Worm (Caenorhabditis elegans): ENCODE results near the gene mdt-10.

The mdt-10 gene

DNA sequence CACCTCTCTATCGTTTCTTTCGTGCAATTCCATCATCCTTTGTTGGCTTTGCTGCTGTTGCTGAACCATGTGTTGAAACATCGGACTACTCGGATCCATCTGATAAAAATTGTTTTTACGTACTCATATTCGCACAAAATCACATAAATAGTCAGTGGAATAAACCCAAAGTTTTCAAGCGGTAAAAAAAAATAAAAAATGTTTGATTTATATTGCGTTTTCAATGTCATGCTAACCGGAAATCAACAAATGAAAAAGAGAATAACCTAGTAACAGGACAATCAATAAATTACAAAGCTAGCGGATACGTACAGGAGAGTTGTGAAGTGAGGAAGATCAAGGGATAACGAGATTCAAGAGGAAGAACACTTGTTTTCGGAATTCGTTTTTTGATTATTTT is at the start of gene mdt-10:
mdt-10 (minus strand) TSS at position 101 of the 400 bp plus-strand sequence.
- no peak for TF ChIP-seq M03D4.4 (tag; optimal IDR thresholded peaks at IDR 0.05)
- no peak for TF ChIP-seq drap-1 (GFP tag; optimal IDR thresholded peaks at IDR 0.05)
- TF ChIP-seq unc-62 (GFP tag; optimal IDR thresholded peaks at IDR 0.05) = no peak
- TF ChIP-seq snpc-4 (tag; optimal IDR thresholded peaks at IDR 0.05) = no peak
- no peak for TF ChIP-seq ztf-11 (tag; optimal IDR thresholded peaks at IDR 0.05)
- TF ChIP-seq nhr-12 (tag; optimal IDR thresholded peaks at IDR 0.05) = no peak
- TF ChIP-seq elt-3 (tag; optimal IDR thresholded peaks at IDR 0.05) = no peak
- TF ChIP-seq nhr-237 (tag; optimal IDR thresholded peaks at IDR 0.05) = no peak
- TF ChIP-seq lsy-2 (tag; optimal IDR thresholded peaks at IDR 0.05) = no peak
- no peak for TF ChIP-seq ceh-83 (GFP tag; optimal IDR thresholded peaks at IDR 0.05)
- no peak for TF ChIP-seq zip-8 (tag; optimal IDR thresholded peaks at IDR 0.05)
- no peak for TF ChIP-seq cnd-1 (tag; optimal IDR thresholded peaks at IDR 0.05)
- no peak for TF ChIP-seq ceh-43 (GFP tag; optimal IDR thresholded peaks at IDR 0.05)
- no peak for TF ChIP-seq pha-4 (tag; optimal IDR thresholded peaks at IDR 0.05)
- no peak for TF ChIP-seq lin-13 (tag; optimal IDR thresholded peaks at IDR 0.05)
- TF ChIP-seq tbx-8 (GFP tag; optimal IDR thresholded peaks at IDR 0.05) = no peak
- no peak for TF ChIP-seq mab-5 (tag; optimal IDR thresholded peaks at IDR 0.05)

DNA sequence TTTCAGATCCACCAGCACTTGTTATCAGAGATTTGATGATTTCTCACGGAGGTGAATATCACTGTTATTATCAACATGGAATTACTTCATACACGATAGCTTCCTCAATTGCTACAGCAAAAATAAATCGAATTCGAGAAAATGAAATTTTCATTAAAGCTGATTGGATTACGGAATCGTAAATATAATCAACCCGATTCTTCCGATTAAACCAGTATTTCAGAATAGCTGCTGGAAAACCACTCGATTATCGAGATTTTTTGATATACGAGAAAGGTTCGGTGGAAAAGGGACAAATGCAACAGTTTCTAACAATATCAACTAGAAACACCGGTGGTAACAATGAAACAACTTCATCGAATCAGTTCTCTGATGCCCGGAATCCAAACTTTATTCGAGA is 47.1 kb upstream of the mdt-10 start:
- TF ChIP-seq mls-2 (tag; optimal IDR thresholded peaks at IDR 0.05) (no peak), blmp-1 (tag; optimal IDR thresholded peaks at IDR 0.05) (no peak), unc-39 (tag; optimal IDR thresholded peaks at IDR 0.05) (no peak), sptf-1 (tag; optimal IDR thresholded peaks at IDR 0.05) (no peak), mep-1 (tag; optimal IDR thresholded peaks at IDR 0.05) (no peak), ceh-83 (GFP tag; optimal IDR thresholded peaks at IDR 0.05) (no peak), nhr-76 (tag; optimal IDR thresholded peaks at IDR 0.05) (no peak), zip-8 (tag; optimal IDR thresholded peaks at IDR 0.05) (no peak), ces-1 (GFP tag; optimal IDR thresholded peaks at IDR 0.05) (no peak), cnd-1 (tag; optimal IDR thresholded peaks at IDR 0.05) (no peak), lin-13 (tag; optimal IDR thresholded peaks at IDR 0.05) (no peak), ceh-43 (GFP tag; optimal IDR thresholded peaks at IDR 0.05) (no peak), ztf-11 (tag; optimal IDR thresholded peaks at IDR 0.05) (no peak), flh-1 (GFP tag; optimal IDR thresholded peaks at IDR 0.05) (no peak)

DNA sequence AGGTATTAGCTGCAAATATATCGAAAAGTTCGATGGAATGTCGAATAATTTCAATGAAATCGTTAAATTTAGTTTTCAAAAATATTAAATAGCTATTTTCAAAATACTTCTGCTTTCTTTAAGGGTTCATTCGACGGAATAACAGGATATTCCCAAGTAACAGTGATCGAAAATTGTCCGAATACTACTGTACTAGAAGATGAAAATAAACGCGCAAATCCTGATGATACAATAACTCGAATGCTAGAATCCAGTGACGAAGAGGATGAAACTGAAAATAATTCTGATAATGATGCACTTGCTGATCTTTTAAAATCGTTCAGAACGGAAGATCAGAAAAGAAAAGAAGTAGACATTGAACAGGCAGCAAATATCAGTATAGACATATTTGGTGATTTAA is 45.9 kb upstream of the mdt-10 start:
- TF ChIP-seq lsy-2 (tag; optimal IDR thresholded peaks at IDR 0.05) (no peak), elt-1 (tag; optimal IDR thresholded peaks at IDR 0.05; ENCODE audit: borderline replicate concordance, insufficient read depth) (no peak), tbx-8 (GFP tag; optimal IDR thresholded peaks at IDR 0.05) (no peak), elt-3 (tag; optimal IDR thresholded peaks at IDR 0.05) (no peak), mab-5 (tag; optimal IDR thresholded peaks at IDR 0.05) (no peak), pha-4 (tag; optimal IDR thresholded peaks at IDR 0.05) (no peak), M03D4.4 (tag; optimal IDR thresholded peaks at IDR 0.05) (no peak)

DNA sequence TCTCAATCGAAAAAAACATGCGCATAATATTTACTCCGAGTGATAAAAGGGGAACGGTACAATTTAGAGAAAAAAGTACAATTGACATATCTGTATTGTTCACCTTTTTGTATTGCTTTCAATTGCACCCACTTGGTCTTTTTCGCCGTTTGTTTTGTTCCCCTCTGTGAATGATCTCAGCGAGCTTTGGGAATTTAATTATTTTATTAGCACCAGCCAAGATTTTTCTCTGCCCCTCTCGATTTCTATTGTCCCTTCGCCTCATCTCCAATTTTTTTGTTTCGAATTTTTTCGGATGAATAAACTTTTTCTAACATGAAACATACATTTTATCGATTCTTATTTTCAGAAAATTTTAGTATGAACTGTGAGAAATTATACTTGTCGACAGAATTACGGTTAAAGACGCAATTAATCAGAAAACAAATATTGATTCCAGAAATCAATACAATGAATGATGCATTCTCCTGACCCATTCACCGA is 45.4 kb upstream of the mdt-10 start, which contains the start of gene rev-1:
rev-1 (plus strand) TSS at position 433 of the 483 bp plus-strand sequence.
- TF ChIP-seq unc-120 (tag; optimal IDR thresholded peaks at IDR 0.05; ENCODE audit: poor library complexity, severe bottlenecking) = no peak
- TF ChIP-seq ces-1 (GFP tag; optimal IDR thresholded peaks at IDR 0.05) = peak; percentile 64
- TF ChIP-seq ceh-83 (GFP tag; optimal IDR thresholded peaks at IDR 0.05) = no peak

DNA sequence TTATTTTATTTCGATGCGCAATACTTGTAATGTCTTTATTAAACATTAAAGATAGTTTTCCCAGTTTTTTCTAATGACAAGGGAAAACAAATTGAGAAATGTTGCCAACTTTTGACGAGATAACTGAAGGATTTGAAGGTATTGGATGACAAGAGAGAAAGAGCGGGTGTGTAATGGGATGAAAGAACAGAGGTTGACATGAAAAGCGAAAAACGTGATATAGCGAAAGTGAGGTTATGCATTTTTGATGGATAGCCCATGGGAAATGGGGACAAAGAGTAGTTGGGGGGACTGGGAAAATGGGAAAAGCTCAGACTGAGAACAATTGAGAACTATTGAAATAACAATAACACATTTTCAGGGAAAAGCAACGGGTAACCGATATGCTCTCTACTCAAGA is 40.3 kb upstream of the mdt-10 start:
- no peak for TF ChIP-seq tbx-8 (GFP tag; optimal IDR thresholded peaks at IDR 0.05)
- TF ChIP-seq unc-62 (GFP tag; optimal IDR thresholded peaks at IDR 0.05) = peak; percentile 34

DNA sequence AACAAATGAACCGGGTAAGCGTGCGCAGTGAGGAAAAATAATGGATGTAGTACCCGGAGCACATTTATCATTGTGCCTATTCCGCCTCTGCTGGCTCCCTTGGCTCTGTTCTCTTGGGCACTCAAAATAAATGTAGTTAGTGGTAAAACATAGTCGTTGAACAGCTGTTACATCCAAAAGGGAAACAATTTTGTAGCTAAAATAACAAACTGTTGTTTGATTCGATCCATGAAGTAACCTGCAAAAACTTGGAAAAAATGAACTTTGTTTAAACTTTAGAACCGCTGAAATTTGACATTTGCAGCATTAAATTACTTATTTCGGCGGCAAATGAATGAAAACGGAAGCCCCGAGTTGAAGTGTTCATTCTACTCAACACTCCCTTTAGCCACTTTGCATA is 38.8 kb upstream of the mdt-10 start:
- TF ChIP-seq mls-2 (tag; optimal IDR thresholded peaks at IDR 0.05) = no peak

DNA sequence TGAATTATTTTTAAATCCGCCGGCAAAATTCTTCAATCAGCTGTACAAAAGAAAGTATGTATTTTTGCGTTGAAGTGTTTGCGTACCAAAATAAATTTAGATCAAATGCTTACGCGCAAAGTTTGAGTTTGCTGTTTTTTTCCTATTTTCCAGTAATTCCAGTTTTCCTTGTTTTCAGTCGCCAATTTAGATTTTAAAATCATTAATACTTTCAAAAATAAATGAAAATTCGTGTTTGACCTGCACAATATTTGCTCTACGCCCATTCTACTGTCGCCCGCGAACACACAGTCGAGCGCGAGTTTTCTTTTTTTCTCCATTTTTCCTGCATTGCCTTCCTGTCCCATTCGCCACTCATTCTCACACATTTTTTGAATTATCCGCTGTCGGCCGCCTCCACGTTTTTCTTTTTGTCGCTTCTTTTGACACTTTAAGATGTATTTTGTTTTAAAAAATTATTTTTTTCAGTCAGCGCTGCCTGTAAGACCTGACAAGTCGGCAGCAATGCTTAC is 38.0 kb upstream of the mdt-10 start, which contains the start of gene ptc-1:
ptc-1 (plus strand) TSS at position 462 of the 512 bp plus-strand sequence.
- no peak for TF ChIP-seq ceh-43 (GFP tag; optimal IDR thresholded peaks at IDR 0.05)

All from whole organism, mixed stage, embryonic.